Worm (Caenorhabditis elegans): ENCODE measurements around the gene F46H5.5.

The F46H5.5 gene

DNA sequence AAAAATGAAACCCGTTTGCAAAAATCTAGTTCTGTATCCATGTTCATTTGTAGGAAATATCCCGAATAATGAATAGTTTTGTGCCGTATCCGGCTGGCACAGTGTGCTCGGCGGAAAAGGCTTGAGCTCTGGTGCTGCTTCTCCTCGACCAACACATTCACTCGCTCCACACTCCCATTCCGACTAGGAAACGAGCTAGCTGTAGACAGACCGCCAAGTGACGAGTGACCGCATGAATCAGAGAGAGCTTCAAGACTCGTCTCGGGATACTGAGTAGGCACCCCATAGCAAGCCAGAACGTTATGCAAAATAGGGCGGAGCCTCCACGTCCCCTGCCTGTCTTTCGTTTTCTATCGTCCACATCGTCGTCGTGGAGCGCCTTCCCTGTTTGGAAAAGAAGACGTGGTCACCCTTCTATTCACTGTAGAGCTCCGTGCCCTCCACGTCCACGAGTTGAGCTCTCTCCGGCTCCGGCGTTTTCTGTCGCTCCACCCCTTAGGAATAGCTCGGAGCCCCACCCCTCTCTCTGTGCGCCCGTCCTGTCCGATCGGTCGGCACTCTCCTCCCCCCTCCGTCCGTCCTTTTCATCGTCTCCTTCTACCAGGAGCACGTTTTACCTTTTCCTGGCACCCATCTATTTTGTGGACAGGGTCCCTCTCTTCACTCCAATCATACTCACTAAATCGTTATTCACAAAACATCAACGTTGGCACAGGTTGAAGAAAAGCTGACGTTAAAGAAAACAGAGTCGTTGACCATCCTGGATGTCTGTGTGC lies 38.9 kb downstream of the F46H5.5 start, which contains the start of gene syd-9:
Gene syd-9 (plus strand): TSS at position 394 of the 776 bp plus-strand sequence.
- no peak for TF ChIP-seq klf-2 (GFP tag; conservative IDR thresholded peaks at IDR 0.05)
- no peak for TF ChIP-seq ztf-29 (GFP tag; IDR thresholded peaks at IDR 0.05)
- no peak for TF ChIP-seq ztf-23 (GFP tag; IDR thresholded peaks at IDR 0.05)
- TF ChIP-seq cog-1 (tag; optimal IDR thresholded peaks at IDR 0.05), result no peak
- no peak for TF ChIP-seq T22C8.4 (GFP tag; IDR thresholded peaks at IDR 0.05)
- no peak for TF ChIP-seq tab-1 (GFP tag; IDR thresholded peaks at IDR 0.05)
- no peak for TF ChIP-seq med-1 (GFP tag; optimal IDR thresholded peaks at IDR 0.05; ENCODE audit: insufficient read depth)

DNA sequence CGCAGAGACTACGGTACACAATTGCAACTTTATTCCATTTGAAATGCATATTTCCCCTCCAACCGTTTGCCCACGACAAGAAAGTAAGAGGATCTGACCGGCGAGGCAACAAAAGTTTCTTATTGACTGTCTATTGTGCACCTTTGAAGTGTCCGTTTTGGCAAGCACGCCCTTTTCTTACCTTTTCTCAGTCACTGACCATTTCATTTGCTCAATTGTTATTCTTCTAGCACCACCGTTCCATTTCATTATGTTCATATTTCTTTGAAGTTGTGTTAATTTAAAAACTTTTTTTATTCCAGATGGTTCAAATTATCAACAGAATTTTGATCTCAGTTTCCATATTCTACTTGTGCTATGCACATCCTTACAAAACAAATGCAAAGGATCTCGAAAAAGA lies 45.4 kb downstream of the F46H5.5 start, which contains the start of gene spp-22:
Gene spp-22 (plus strand): TSS at position 301 of the 400 bp plus-strand sequence.
- no peak for TF ChIP-seq tab-1 (GFP tag; IDR thresholded peaks at IDR 0.05)
- no peak for TF ChIP-seq med-1 (GFP tag; optimal IDR thresholded peaks at IDR 0.05; ENCODE audit: insufficient read depth)
- no peak for TF ChIP-seq flt-1 (GFP tag; IDR thresholded peaks at IDR 0.05)
- TF ChIP-seq ztf-29 (GFP tag; IDR thresholded peaks at IDR 0.05), result no peak
- TF ChIP-seq ref-1 (GFP tag; conservative IDR thresholded peaks at IDR 0.05), result no peak
- TF ChIP-seq cog-1 (tag; optimal IDR thresholded peaks at IDR 0.05), result no peak
- TF ChIP-seq klf-2 (GFP tag; conservative IDR thresholded peaks at IDR 0.05), result no peak
- no peak for TF ChIP-seq T22C8.4 (GFP tag; IDR thresholded peaks at IDR 0.05)
- no peak for TF ChIP-seq ztf-23 (GFP tag; IDR thresholded peaks at IDR 0.05)

DNA sequence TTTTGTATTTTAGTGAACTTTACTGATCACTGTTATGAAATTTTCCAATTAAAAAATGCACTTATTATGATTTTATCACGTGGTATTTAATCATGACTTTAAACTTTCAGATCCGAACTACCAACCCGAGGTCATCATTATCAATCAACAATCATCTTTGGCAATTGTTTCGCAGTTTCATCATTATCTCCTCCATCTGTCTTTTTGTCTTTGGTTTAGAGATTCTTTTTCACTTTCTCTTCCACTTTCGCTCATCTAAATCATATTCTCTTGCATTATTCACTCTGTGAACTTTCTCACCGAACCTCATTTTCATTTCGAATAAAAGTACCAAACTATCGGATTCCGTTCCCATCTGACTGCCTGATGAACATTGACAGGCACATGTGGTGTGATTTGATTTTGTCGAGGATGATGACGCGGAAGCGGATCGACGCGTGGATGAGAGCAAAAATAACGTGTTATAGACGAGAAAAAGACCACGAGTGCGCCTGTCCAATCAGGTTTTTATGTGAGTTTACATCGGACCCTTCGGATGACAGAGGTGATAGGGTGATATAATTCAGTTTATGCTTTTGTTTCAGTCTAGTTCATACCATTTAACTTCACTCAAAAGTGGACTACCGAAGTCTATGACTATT lies 46.2 kb downstream of the F46H5.5 start:
- TF ChIP-seq cog-1 (tag; optimal IDR thresholded peaks at IDR 0.05) (no peak), flt-1 (GFP tag; IDR thresholded peaks at IDR 0.05) (no peak), ztf-29 (GFP tag; IDR thresholded peaks at IDR 0.05) (no peak), ztf-23 (GFP tag; IDR thresholded peaks at IDR 0.05) (no peak), ref-1 (GFP tag; conservative IDR thresholded peaks at IDR 0.05) (no peak), klf-2 (GFP tag; conservative IDR thresholded peaks at IDR 0.05) (no peak), tab-1 (GFP tag; IDR thresholded peaks at IDR 0.05) (no peak), T22C8.4 (GFP tag; IDR thresholded peaks at IDR 0.05) (no peak), med-1 (GFP tag; optimal IDR thresholded peaks at IDR 0.05; ENCODE audit: insufficient read depth) (no peak)

DNA sequence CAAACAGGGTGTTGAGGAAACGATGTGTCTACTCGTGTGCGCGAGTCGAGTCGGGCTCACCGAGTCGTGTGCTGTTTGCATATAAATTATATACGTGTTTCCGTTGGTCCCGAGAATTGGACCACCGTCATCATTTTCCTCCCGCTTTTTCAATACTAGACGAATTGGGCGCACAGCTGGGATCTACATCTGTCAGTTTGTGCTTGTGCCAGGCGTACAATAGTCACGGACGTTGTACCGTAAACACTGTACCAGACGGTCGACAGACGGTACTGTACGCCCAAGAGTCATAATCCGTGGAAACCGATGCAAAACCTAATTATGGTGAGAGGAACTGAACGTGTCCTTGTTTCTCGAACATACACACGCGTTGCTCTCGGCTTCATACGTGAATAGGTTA lies 47.6 kb downstream of the F46H5.5 start:
- TF ChIP-seq cog-1 (tag; optimal IDR thresholded peaks at IDR 0.05) (no peak), klf-2 (GFP tag; conservative IDR thresholded peaks at IDR 0.05) (no peak), ztf-29 (GFP tag; IDR thresholded peaks at IDR 0.05) (no peak), ztf-23 (GFP tag; IDR thresholded peaks at IDR 0.05) (no peak), med-1 (GFP tag; optimal IDR thresholded peaks at IDR 0.05; ENCODE audit: insufficient read depth) (no peak), flt-1 (GFP tag; IDR thresholded peaks at IDR 0.05) (no peak), ref-1 (GFP tag; conservative IDR thresholded peaks at IDR 0.05) (no peak)

DNA sequence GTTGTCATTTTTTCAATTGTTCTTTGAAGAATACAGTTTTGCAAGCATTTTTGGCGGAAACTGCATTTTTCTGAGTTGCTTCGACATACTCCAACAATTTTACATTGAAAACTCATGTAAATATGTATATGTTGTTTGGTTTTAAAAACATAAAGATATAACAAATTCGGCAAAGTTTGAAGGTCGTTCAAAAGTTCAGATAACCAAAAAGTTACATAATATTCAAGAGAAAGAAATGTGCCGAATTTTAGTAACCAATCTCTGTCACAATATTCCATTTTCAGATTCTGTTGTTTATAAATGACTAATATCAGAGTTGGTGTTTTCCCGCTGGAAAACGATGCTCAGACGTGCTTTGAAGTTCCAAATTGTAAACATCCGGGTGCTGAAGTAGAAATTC lies 50.4 kb downstream of the F46H5.5 start, which contains the start of gene ZK867.2:
Gene ZK867.2 (plus strand): TSS at position 301 of the 400 bp plus-strand sequence.
- TF ChIP-seq tab-1 (GFP tag; IDR thresholded peaks at IDR 0.05) (no peak), ztf-29 (GFP tag; IDR thresholded peaks at IDR 0.05) (no peak)

Data from whole organism, midembryonic.